Worm (Caenorhabditis elegans): ENCODE data around the gene T23F2.4.

DNA sequence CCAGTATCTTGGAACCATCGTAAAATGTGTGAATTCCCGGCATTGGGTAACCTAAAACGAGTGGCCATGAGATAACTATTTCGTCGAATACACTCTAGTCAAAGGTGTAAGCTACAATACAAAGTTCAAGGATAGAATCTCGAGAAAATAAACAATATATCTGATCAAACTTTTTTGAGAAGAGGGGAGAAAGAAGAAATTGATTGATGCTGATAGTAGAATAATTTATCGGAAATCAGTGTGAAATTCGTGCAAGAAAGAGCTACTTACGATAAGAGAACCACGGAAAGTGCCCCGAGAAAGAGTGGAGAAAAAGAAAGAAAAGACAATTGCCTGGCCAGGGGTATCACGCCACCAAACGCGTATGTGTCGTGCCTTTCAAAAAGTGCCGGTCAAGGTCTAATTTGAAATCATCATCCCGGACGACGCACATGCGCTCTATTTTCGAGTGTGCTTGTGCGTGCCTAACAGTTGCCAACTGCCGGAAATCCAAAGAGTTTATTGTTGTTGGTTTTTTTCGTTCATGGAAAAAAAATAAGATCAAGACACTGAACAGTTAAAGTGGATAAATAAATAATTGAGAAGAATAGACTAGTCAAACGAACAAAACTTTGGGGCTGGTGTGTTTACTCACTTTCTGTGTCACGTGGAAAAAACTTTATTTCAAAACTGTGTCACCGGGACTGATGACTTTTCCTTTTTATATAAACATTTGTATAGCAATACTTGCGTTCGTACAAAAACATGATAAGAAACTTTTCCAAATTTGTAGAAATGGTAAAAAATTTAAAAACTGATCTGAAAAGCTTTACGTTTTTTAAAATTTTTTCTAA is 8.1 kb upstream of the T23F2.4 start, which contains the start of gene mboa-3:
- TF ChIP-seq him-1 (tag; optimal IDR thresholded peaks at IDR 0.05) (no peak), W03F9.2 (tag; optimal IDR thresholded peaks at IDR 0.05) (no peak), dao-5 (tag; optimal IDR thresholded peaks at IDR 0.05) (no peak)

Data from whole organism, L4/young adult.